Worm (Caenorhabditis elegans): Measurements from ENCODE around the gene idpa-3.
A peak's percentile ranks its signal among the peaks of the same experiment; 100 is the strongest.

Gene idpa-3

ce11 chrX:10340986-10341385 is 4.7 kb downstream of the idpa-3 start, which contains the start of gene R07E3.1:
TSS of gene R07E3.1 (minus strand) at chrX:10341161.
- TF ChIP-seq ref-1 (GFP tag; conservative IDR thresholded peaks at IDR 0.05): no peak
- no peak for TF ChIP-seq cog-1 (tag; optimal IDR thresholded peaks at IDR 0.05)
- TF ChIP-seq med-1 (GFP tag; optimal IDR thresholded peaks at IDR 0.05; ENCODE audit: insufficient read depth): no peak
- TF ChIP-seq klf-2 (GFP tag; conservative IDR thresholded peaks at IDR 0.05): no peak
- TF ChIP-seq ztf-29 (GFP tag; IDR thresholded peaks at IDR 0.05): no peak
- no peak for TF ChIP-seq flt-1 (GFP tag; IDR thresholded peaks at IDR 0.05)
- no peak for TF ChIP-seq ztf-23 (GFP tag; IDR thresholded peaks at IDR 0.05)
- TF ChIP-seq tab-1 (GFP tag; IDR thresholded peaks at IDR 0.05): no peak
- TF ChIP-seq T22C8.4 (GFP tag; IDR thresholded peaks at IDR 0.05): no peak

ce11 chrX:10350151-10350550 is 13.9 kb downstream of the idpa-3 start:
- TF ChIP-seq cog-1 (tag; optimal IDR thresholded peaks at IDR 0.05): no peak
- TF ChIP-seq klf-2 (GFP tag; conservative IDR thresholded peaks at IDR 0.05): no peak
- no peak for TF ChIP-seq ztf-23 (GFP tag; IDR thresholded peaks at IDR 0.05)
- no peak for TF ChIP-seq tab-1 (GFP tag; IDR thresholded peaks at IDR 0.05)
- TF ChIP-seq ztf-29 (GFP tag; IDR thresholded peaks at IDR 0.05): no peak
- no peak for TF ChIP-seq med-1 (GFP tag; optimal IDR thresholded peaks at IDR 0.05; ENCODE audit: insufficient read depth)

ce11 chrX:10353857-10354256 is 17.6 kb downstream of the idpa-3 start:
- TF ChIP-seq ztf-29 (GFP tag; IDR thresholded peaks at IDR 0.05) (no peak), ztf-23 (GFP tag; IDR thresholded peaks at IDR 0.05) (no peak), klf-2 (GFP tag; conservative IDR thresholded peaks at IDR 0.05) (no peak), med-1 (GFP tag; optimal IDR thresholded peaks at IDR 0.05; ENCODE audit: insufficient read depth) (no peak), ref-1 (GFP tag; conservative IDR thresholded peaks at IDR 0.05) (no peak), T22C8.4 (GFP tag; IDR thresholded peaks at IDR 0.05) (no peak), flt-1 (GFP tag; IDR thresholded peaks at IDR 0.05) (no peak)

- TF ChIP-seq ztf-23 (GFP tag; IDR thresholded peaks at IDR 0.05) (no peak), flt-1 (GFP tag; IDR thresholded peaks at IDR 0.05) (no peak), tab-1 (GFP tag; IDR thresholded peaks at IDR 0.05) (no peak), klf-2 (GFP tag; conservative IDR thresholded peaks at IDR 0.05) (no peak), med-1 (GFP tag; optimal IDR thresholded peaks at IDR 0.05; ENCODE audit: insufficient read depth) (no peak), ref-1 (GFP tag; conservative IDR thresholded peaks at IDR 0.05) (no peak), cog-1 (tag; optimal IDR thresholded peaks at IDR 0.05) (no peak), T22C8.4 (GFP tag; IDR thresholded peaks at IDR 0.05) (no peak), ztf-29 (GFP tag; IDR thresholded peaks at IDR 0.05) (no peak)
Measured at ce11 chrX:10355650-10356049, 19.4 kb downstream of the idpa-3 start, which contains the start of gene R07E3.7. TSS of gene R07E3.7 (minus strand) at chrX:10355750.

ce11 chrX:10358083-10358482 is 21.8 kb downstream of the idpa-3 start, which contains the start of gene efhc-1:
TSS of gene efhc-1 (plus strand) at chrX:10358383.
- TF ChIP-seq flt-1 (GFP tag; IDR thresholded peaks at IDR 0.05) (no peak), ztf-29 (GFP tag; IDR thresholded peaks at IDR 0.05) (no peak), ref-1 (GFP tag; conservative IDR thresholded peaks at IDR 0.05) (no peak), ztf-23 (GFP tag; IDR thresholded peaks at IDR 0.05) (no peak), cog-1 (tag; optimal IDR thresholded peaks at IDR 0.05) (no peak), med-1 (GFP tag; optimal IDR thresholded peaks at IDR 0.05; ENCODE audit: insufficient read depth) (no peak), T22C8.4 (GFP tag; IDR thresholded peaks at IDR 0.05) (no peak), klf-2 (GFP tag; conservative IDR thresholded peaks at IDR 0.05) (no peak), tab-1 (GFP tag; IDR thresholded peaks at IDR 0.05) (no peak)

- TF ChIP-seq cog-1 (tag; optimal IDR thresholded peaks at IDR 0.05) (peak; percentile 12), ztf-23 (GFP tag; IDR thresholded peaks at IDR 0.05) (0 out of 2 replicates have a peak, but pooled peaks have one; percentile 49), med-1 (GFP tag; optimal IDR thresholded peaks at IDR 0.05; ENCODE audit: insufficient read depth) (no peak)
Measured at ce11 chrX:10372556-10372955, 36.3 kb downstream of the idpa-3 start, which contains the start of gene Y49A10A.2. TSS of gene Y49A10A.2 (minus strand) at chrX:10372664.

- TF ChIP-seq med-1 (GFP tag; optimal IDR thresholded peaks at IDR 0.05; ENCODE audit: insufficient read depth) (no peak), cog-1 (tag; optimal IDR thresholded peaks at IDR 0.05) (no peak), T22C8.4 (GFP tag; IDR thresholded peaks at IDR 0.05) (no peak)
Measured at ce11 chrX:10373581-10373980, 37.3 kb downstream of the idpa-3 start.

- TF ChIP-seq klf-2 (GFP tag; conservative IDR thresholded peaks at IDR 0.05) (no peak), T22C8.4 (GFP tag; IDR thresholded peaks at IDR 0.05) (no peak), tab-1 (GFP tag; IDR thresholded peaks at IDR 0.05) (no peak), flt-1 (GFP tag; IDR thresholded peaks at IDR 0.05) (no peak), ref-1 (GFP tag; conservative IDR thresholded peaks at IDR 0.05) (no peak), ztf-29 (GFP tag; IDR thresholded peaks at IDR 0.05) (no peak), med-1 (GFP tag; optimal IDR thresholded peaks at IDR 0.05; ENCODE audit: insufficient read depth) (no peak), ztf-23 (GFP tag; IDR thresholded peaks at IDR 0.05) (no peak), cog-1 (tag; optimal IDR thresholded peaks at IDR 0.05) (no peak)
Measured at ce11 chrX:10376989-10377388, 40.8 kb downstream of the idpa-3 start.

ce11 chrX:10377663-10378062 is 41.4 kb downstream of the idpa-3 start:
- TF ChIP-seq ztf-23 (GFP tag; IDR thresholded peaks at IDR 0.05) (no peak), cog-1 (tag; optimal IDR thresholded peaks at IDR 0.05) (peak; percentile 39)

ce11 chrX:10379678-10380077 is 43.4 kb downstream of the idpa-3 start, which contains the start of gene rme-4:
TSS of gene rme-4 (minus strand) at chrX:10379845.
- TF ChIP-seq T22C8.4 (GFP tag; IDR thresholded peaks at IDR 0.05): no peak
- TF ChIP-seq tab-1 (GFP tag; IDR thresholded peaks at IDR 0.05): no peak
- no peak for TF ChIP-seq ref-1 (GFP tag; conservative IDR thresholded peaks at IDR 0.05)
- TF ChIP-seq ztf-23 (GFP tag; IDR thresholded peaks at IDR 0.05): no peak
- TF ChIP-seq flt-1 (GFP tag; IDR thresholded peaks at IDR 0.05): no peak

- TF ChIP-seq ztf-29 (GFP tag; IDR thresholded peaks at IDR 0.05): no peak
- no peak for TF ChIP-seq ref-1 (GFP tag; conservative IDR thresholded peaks at IDR 0.05)
- no peak for TF ChIP-seq med-1 (GFP tag; optimal IDR thresholded peaks at IDR 0.05; ENCODE audit: insufficient read depth)
- no peak for TF ChIP-seq T22C8.4 (GFP tag; IDR thresholded peaks at IDR 0.05)
- no peak for TF ChIP-seq tab-1 (GFP tag; IDR thresholded peaks at IDR 0.05)
- no peak for TF ChIP-seq klf-2 (GFP tag; conservative IDR thresholded peaks at IDR 0.05)
- no peak for TF ChIP-seq ztf-23 (GFP tag; IDR thresholded peaks at IDR 0.05)
- TF ChIP-seq cog-1 (tag; optimal IDR thresholded peaks at IDR 0.05): no peak
- TF ChIP-seq flt-1 (GFP tag; IDR thresholded peaks at IDR 0.05): no peak
Measured at ce11 chrX:10386001-10386400, 49.8 kb downstream of the idpa-3 start.

All from whole organism, midembryonic.